Worm (Caenorhabditis elegans): ENCODE results near the gene tbc-16.

DNA sequence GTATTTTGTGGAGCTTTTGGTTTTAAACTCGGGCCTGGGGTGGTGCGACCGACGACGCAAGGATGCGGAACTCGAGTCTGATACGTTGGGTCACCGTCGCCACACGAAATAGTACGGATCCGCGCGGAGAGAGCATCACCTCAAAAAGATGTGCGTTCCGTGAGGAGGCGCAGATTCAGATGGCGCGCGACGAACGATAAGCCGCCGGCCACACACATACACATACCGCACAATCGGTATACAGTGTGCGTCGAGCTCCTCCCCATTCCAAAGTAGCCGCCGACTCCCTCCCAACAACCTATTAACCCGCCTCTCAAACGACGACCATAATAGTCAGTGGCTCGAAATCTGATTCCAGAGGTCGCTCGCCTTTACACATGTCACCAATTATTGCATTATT is 7.1 kb upstream of the tbc-16 start, which contains the start of gene F49E10.2:
- TF ChIP-seq T26A5.8 (tag; optimal IDR thresholded peaks at IDR 0.05) (no peak), nfya-1 (tag; optimal IDR thresholded peaks at IDR 0.05; ENCODE audit: borderline replicate concordance, insufficient read depth) (no peak), athp-1 (tag; optimal IDR thresholded peaks at IDR 0.05) (no peak), ekl-4 (GFP tag; IDR thresholded peaks at IDR 0.05) (no peak), zim-3 (tag; optimal IDR thresholded peaks at IDR 0.05) (no peak), lin-35 (GFP tag; optimal IDR thresholded peaks at IDR 0.05) (no peak), cebp-2 (GFP tag; IDR thresholded peaks at IDR 0.05) (no peak), lin-54 (GFP tag; optimal IDR thresholded peaks at IDR 0.05) (no peak), aptf-3 (GFP tag; IDR thresholded peaks at IDR 0.05) (no peak), ZK185.1 (tag; optimal IDR thresholded peaks at IDR 0.05; ENCODE audit: poor library complexity, severe bottlenecking) (no peak), repo-1 (tag; optimal IDR thresholded peaks at IDR 0.05) (no peak), F57A8.1 (GFP tag; optimal IDR thresholded peaks at IDR 0.05) (no peak), tbx-9 (tag; optimal IDR thresholded peaks at IDR 0.05; ENCODE audit: borderline replicate concordance) (no peak), mxl-1 (tag; optimal IDR thresholded peaks at IDR 0.05) (no peak)

Data from whole organism, young adult.